Fruit fly (Drosophila melanogaster): ENCODE results near the gene CG3857.

The CG3857 gene

DNA sequence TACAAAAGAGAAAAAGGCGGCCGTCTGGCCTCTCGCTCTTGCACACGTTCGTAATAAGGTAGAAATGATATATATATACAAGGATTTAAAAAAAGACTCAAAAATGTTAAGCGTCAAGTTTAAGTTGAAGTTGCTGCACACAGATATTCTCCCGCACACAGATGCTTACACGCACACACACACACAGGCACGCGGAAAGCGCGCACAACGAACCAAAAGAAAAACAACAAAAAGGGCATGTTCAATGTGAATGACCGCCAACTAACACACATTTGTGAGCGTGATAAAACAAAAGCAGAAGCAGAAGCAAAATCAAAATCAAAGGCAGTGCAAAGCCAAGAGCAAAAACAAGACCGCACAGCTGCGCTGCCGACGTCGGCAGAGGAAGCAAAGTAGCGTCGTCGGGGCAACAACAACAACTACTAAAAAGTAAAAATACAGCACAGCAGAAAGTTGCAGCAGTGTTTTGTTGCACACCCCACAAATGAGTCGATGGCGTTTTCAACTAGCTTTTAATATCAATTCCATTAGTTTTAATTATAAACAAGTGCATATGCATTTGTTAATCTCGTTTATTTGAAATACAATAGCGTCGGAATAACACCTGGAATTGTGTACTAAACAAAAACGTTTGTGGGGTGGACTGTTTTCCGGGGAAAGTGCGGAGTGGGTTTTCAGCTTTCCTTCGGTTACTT is 7.5 kb upstream of the CG3857 start (continued):
- TF ChIP-seq CG6272 (GFP tag; IDR thresholded peaks at IDR 0.05) (peak; percentile 90), row (GFP tag; IDR thresholded peaks at IDR 0.05) (peak; percentile 96), Pdp1 (GFP tag; optimal IDR thresholded peaks at IDR 0.05) (peak in 1 of 2 experiments; percentile 95), CoRest (tag; optimal IDR thresholded peaks at IDR 0.05) (peak; percentile 96), CG12071 (GFP tag; optimal IDR thresholded peaks at IDR 0.05) (peak; percentile 95), HmgD (GFP tag; optimal IDR thresholded peaks at IDR 0.05) (peak; percentile 72), B-H1 (GFP tag; IDR thresholded peaks at IDR 0.05) (peak; percentile 92), CTCF (GFP tag; optimal IDR thresholded peaks at IDR 0.05) (peak; percentile 71), gce (GFP tag; IDR thresholded peaks at IDR 0.05) (peak; percentile 96), CG10209 (GFP tag; optimal IDR thresholded peaks at IDR 0.05) (peak; percentile 96), bab2 (GFP tag; optimal IDR thresholded peaks at IDR 0.05) (peak; percentile 95), ro (GFP tag; IDR thresholded peaks at IDR 0.05) (peak; percentile 81; the same call in 1 of the 2 replicates), Xbp1 (GFP tag; optimal IDR thresholded peaks at IDR 0.05) (peak; percentile 96), CG18619 (GFP tag; optimal IDR thresholded peaks at IDR 0.05) (peak; percentile 93), sna (GFP tag; IDR thresholded peaks at IDR 0.05; ENCODE audit: partially characterized antibody) (no peak), CG6654 (GFP tag; optimal IDR thresholded peaks at IDR 0.05) (peak; percentile 87), Fer3 (tag; optimal IDR thresholded peaks at IDR 0.05) (peak; percentile 91), Fer1 (GFP tag; optimal IDR thresholded peaks at IDR 0.05) (peak; percentile 87), CG11696 (GFP tag; IDR thresholded peaks at IDR 0.05) (peak; percentile 85), CG31388 (GFP tag; optimal IDR thresholded peaks at IDR 0.05) (peak; percentile 85), scrt (GFP tag; optimal IDR thresholded peaks at IDR 0.05) (peak; percentile 88), CG7271 (tag; optimal IDR thresholded peaks at IDR 0.05) (peak; percentile 94), nerfin-1 (tag; optimal IDR thresholded peaks at IDR 0.05) (peak; percentile 95), YL-1 (GFP tag; optimal IDR thresholded peaks at IDR 0.05) (peak; percentile 90), CG18011 (GFP tag; optimal IDR thresholded peaks at IDR 0.05) (peak; percentile 74), CG9817 (tag; optimal IDR thresholded peaks at IDR 0.05) (peak; percentile 89), bsh (GFP tag; optimal IDR thresholded peaks at IDR 0.05) (peak; percentile 97 to 99), chif (GFP tag; optimal IDR thresholded peaks at IDR 0.05) (peak; percentile 96 to 98), grn (GFP tag; optimal IDR thresholded peaks at IDR 0.05) (peak; percentile 68), maf-S (GFP tag; optimal IDR thresholded peaks at IDR 0.05) (peak; percentile 92), cg (GFP tag; optimal IDR thresholded peaks at IDR 0.05) (peak; percentile 82), Atf6 (GFP tag; IDR thresholded peaks at IDR 0.05) (peak; percentile 89), Deaf1 (tag; optimal IDR thresholded peaks at IDR 0.05) (peak; percentile 69), chinmo (GFP tag; IDR thresholded peaks at IDR 0.05; ENCODE audit: partially characterized antibody) (peak; percentile 79; the same call in 2 of the 4 replicates), stwl (tag; optimal IDR thresholded peaks at IDR 0.05) (peak; percentile 82), Side (GFP tag; optimal IDR thresholded peaks at IDR 0.05) (peak; percentile 95), otp (GFP tag; IDR thresholded peaks at IDR 0.05) (peak; percentile 98), Lpt (GFP tag; optimal IDR thresholded peaks at IDR 0.05) (no peak), CG10979 (tag; optimal IDR thresholded peaks at IDR 0.05) (peak; percentile 99), CG11504 (tag; optimal IDR thresholded peaks at IDR 0.05) (peak; percentile 96), gsb (GFP tag; IDR thresholded peaks at IDR 0.05) (peak; percentile 78), Abd-B (GFP tag; optimal IDR thresholded peaks at IDR 0.05) (peak; percentile 91), Oaz (GFP tag; IDR thresholded peaks at IDR 0.05) (peak; percentile 74), CG3726 (GFP tag; IDR thresholded peaks at IDR 0.05) (peak; percentile 95), pum (GFP tag; optimal IDR thresholded peaks at IDR 0.05) (peak; percentile 95), Dek (tag; optimal IDR thresholded peaks at IDR 0.05) (peak; percentile 90), CG15696 (tag; optimal IDR thresholded peaks at IDR 0.05) (peak; percentile 97), slbo (GFP tag; IDR thresholded peaks at IDR 0.05) (peak; percentile 90), Dbx (GFP tag; IDR thresholded peaks at IDR 0.05) (peak; percentile 65; the same call in 2 of the 3 replicates)

Data from whole organism, embryonic.